Fruit fly (Drosophila melanogaster) whole organism, wandering third instar larva: ENCODE measurements around the gene uncNacbeta.

Source experiments
- Abd-B ChIP-seq: fragments of >200 bp; optimal IDR thresholded peaks from 2 replicates; lab custom pipeline; 2017; ENCODE audit warnings: missing biosample characterization, missing genetic modification characterization
- CG9705 ChIP-seq: fragments of 200-800 bp; sonication (Bioruptor generic); optimal IDR thresholded peaks from 2 replicates; lab custom pipeline; 2018; ENCODE audit warnings: missing biosample characterization, mild to moderate bottlenecking, missing genetic modification characterization
- Dfd ChIP-seq: fragments of >200 bp; optimal IDR thresholded peaks from 2 replicates; lab custom pipeline; 2017; ENCODE audit warnings: missing biosample characterization, missing genetic modification characterization
- Dif ChIP-seq: fragments of 200-275, 200-300 bp; sonication (Bioruptor generic); optimal IDR thresholded peaks from 2 replicates; lab custom pipeline; 2018; ENCODE audit warnings: missing biosample characterization, missing genetic modification characterization; ENCODE audit not compliant: partially characterized antibody
- GATAd ChIP-seq: sonication (Bioruptor generic); optimal IDR thresholded peaks from 2 replicates; lab custom pipeline; 2016; ENCODE audit warnings: missing biosample characterization, missing genetic modification characterization
- HLH106 ChIP-seq: fragments of 200-800 bp; optimal IDR thresholded peaks from 3 replicates; lab custom pipeline; 2019; ENCODE audit warnings: missing biosample characterization, mild to moderate bottlenecking, missing genetic modification characterization, moderate library complexity
- Hnf4 ChIP-seq: fragments of 200-800 bp; sonication (Bioruptor generic); optimal IDR thresholded peaks from 2 replicates; lab custom pipeline; 2016; ENCODE audit warnings: missing biosample characterization, mild to moderate bottlenecking, missing genetic modification characterization
- Hr78 ChIP-seq: fragments of >200 bp; optimal IDR thresholded peaks from 2 replicates; lab custom pipeline; 2017; ENCODE audit warnings: missing biosample characterization, missing genetic modification characterization
- Hr83 ChIP-seq: fragments of 200-300 bp; sonication (Bioruptor generic); optimal IDR thresholded peaks from 2 replicates; lab custom pipeline; 2016; ENCODE audit warnings: missing biosample characterization, mild to moderate bottlenecking, missing genetic modification characterization, moderate library complexity; ENCODE audit not compliant: poor library complexity, severe bottlenecking
- Jra ChIP-seq: sonication (Bioruptor generic); optimal IDR thresholded peaks from 2 replicates; lab custom pipeline; 2016; ENCODE audit warnings: missing biosample characterization, missing genetic modification characterization
- Myc ChIP-seq: fragments of >200 bp; optimal IDR thresholded peaks from 2 replicates; lab custom pipeline; 2017
- N ChIP-seq: fragments of >200 bp; optimal IDR thresholded peaks from 2 replicates; lab custom pipeline; 2018; ENCODE audit warnings: missing biosample characterization, missing external identifiers, missing genetic modification characterization
- OdsH ChIP-seq: fragments of 200-800 bp; sonication (Bioruptor generic); optimal IDR thresholded peaks from 2 replicates; lab custom pipeline; 2016; ENCODE audit warnings: missing biosample characterization, mild to moderate bottlenecking, missing genetic modification characterization
- Vsx2 ChIP-seq: fragments of 200-300, 225-300 bp; sonication (Bioruptor generic); optimal IDR thresholded peaks from 2 replicates; lab custom pipeline; 2018; ENCODE audit warnings: missing biosample characterization, missing genetic modification characterization; ENCODE audit not compliant: partially characterized antibody
- br ChIP-seq: fragments of 200-800 bp; sonication (Bioruptor generic); optimal IDR thresholded peaks from 2 replicates; lab custom pipeline; 2016; ENCODE audit warnings: missing biosample characterization, missing genetic modification characterization
- brk ChIP-seq: fragments of 200-800 bp; sonication (Bioruptor generic); optimal IDR thresholded peaks from 2 replicates; lab custom pipeline; 2016; ENCODE audit warnings: missing biosample characterization, mild to moderate bottlenecking, missing genetic modification characterization
- dl ChIP-seq, 2 experiments: fragments of 175-275, 200-275 bp in 1 of 2; fragments of 200-275 bp in 1 of 2; sonication (Bioruptor generic); optimal IDR thresholded peaks; lab custom pipeline; 2018; ENCODE audit warnings: mild to moderate bottlenecking in 2 of 2, missing biosample characterization in 2 of 2, missing genetic modification characterization in 2 of 2, moderate library complexity in 2 of 2; ENCODE audit not compliant: partially characterized antibody in 2 of 2, insufficient read depth in 1 of 2
- dmrt93B ChIP-seq: fragments of 200-800 bp; sonication (Bioruptor generic); optimal IDR thresholded peaks from 2 replicates; lab custom pipeline; 2018; ENCODE audit warnings: missing biosample characterization, mild to moderate bottlenecking, missing genetic modification characterization
- dsf ChIP-seq: sonication (Bioruptor generic); optimal IDR thresholded peaks from 2 replicates; lab custom pipeline; 2016; ENCODE audit warnings: missing biosample characterization, missing genetic modification characterization, borderline replicate concordance
- ey ChIP-seq: fragments of 200-800 bp; sonication (Bioruptor generic); optimal IDR thresholded peaks from 2 replicates; lab custom pipeline; 2016; ENCODE audit warnings: missing biosample characterization, missing genetic modification characterization
- foxo ChIP-seq, 2 experiments: fragments of 200-800 bp; sonication (Bioruptor generic); optimal IDR thresholded peaks; 2 replicates in 1 of 2; 3 replicates in 1 of 2; lab custom pipeline; 2016 to 2017; ENCODE audit warnings: missing biosample characterization in 2 of 2, missing genetic modification characterization in 2 of 2
- fru ChIP-seq: fragments of 200-800 bp; sonication (Bioruptor generic); optimal IDR thresholded peaks from 3 replicates; lab custom pipeline; 2016; ENCODE audit warnings: missing biosample characterization, mild to moderate bottlenecking, missing genetic modification characterization
- h ChIP-seq: fragments of 200-800 bp; sonication (Bioruptor generic); optimal IDR thresholded peaks from 3 replicates; lab custom pipeline; 2016; ENCODE audit warnings: missing biosample characterization, mild to moderate bottlenecking, missing genetic modification characterization
- jim ChIP-seq: fragments of 175-275, 200-325 bp; sonication (Bioruptor generic); optimal IDR thresholded peaks from 2 replicates; lab custom pipeline; 2016; ENCODE audit warnings: missing biosample characterization, mild to moderate bottlenecking, missing genetic modification characterization
- lola ChIP-seq: fragments of >200 bp; optimal IDR thresholded peaks from 2 replicates; lab custom pipeline; 2017; ENCODE audit warnings: missing biosample characterization, missing genetic modification characterization
- pan ChIP-seq: fragments of >200 bp; optimal IDR thresholded peaks from 2 replicates; lab custom pipeline; 2017
- psq ChIP-seq: fragments of 200-800 bp; sonication (Bioruptor generic); optimal IDR thresholded peaks from 3 replicates; lab custom pipeline; 2017; ENCODE audit warnings: missing biosample characterization, mild to moderate bottlenecking, missing genetic modification characterization, moderate library complexity
- rgr ChIP-seq: fragments of 200-800 bp; sonication (Bioruptor generic); optimal IDR thresholded peaks from 3 replicates; lab custom pipeline; 2016; ENCODE audit warnings: missing biosample characterization, mild to moderate bottlenecking, missing genetic modification characterization
- sv ChIP-seq: fragments of 200-800 bp; sonication (Bioruptor generic); optimal IDR thresholded peaks from 3 replicates; lab custom pipeline; 2016; ENCODE audit warnings: missing biosample characterization, missing genetic modification characterization
- tai ChIP-seq: sonication (Bioruptor generic); optimal IDR thresholded peaks from 2 replicates; lab custom pipeline; 2016; ENCODE audit warnings: missing biosample characterization, missing genetic modification characterization
- woc ChIP-seq: sonication (Bioruptor generic); optimal IDR thresholded peaks from 2 replicates; lab custom pipeline; 2016; ENCODE audit warnings: missing biosample characterization, mild to moderate bottlenecking, missing genetic modification characterization

Gene uncNacbeta

DNA sequence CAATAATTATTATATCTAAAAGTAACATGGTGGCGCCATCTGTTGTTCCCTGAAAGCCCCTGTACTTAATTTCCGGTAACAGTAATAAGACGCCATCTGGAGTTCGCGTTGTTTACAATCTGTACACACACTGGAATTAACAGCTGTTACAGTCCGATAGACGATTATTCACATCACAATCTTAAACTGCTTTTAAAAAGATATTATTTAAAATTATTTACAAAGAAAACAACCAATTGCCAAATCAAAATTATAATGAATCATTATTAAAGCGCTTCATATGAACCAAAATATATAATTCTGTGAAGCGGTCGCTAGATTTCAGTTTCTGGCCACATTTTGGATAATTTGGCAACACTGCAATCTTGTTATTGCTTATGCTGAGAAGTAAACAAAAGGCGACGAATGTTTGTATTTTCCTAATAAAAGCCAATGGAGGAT is 38.8 kb upstream of the uncNacbeta start, which contains the start of gene CG13689:
Gene CG13689 (plus strand): TSS at position 375 of the 441 bp plus-strand sequence.
- TF ChIP-seq woc (GFP tag; lab: Kevin White, UChicago) (no peak), ey (GFP tag; lab: Kevin White, UChicago) (peak; percentile 12), HLH106 (tag; lab: Kevin White, UChicago) (peak; percentile 54), Hr83 (GFP tag; lab: Kevin White, UChicago) (peak; percentile 15), dl (GFP tag; optimal IDR thresholded peaks at IDR 0.05; lab: Kevin White, UChicago; ENCODE audit: insufficient read depth in 1 of 2, partially characterized antibody in 2 of 2) (no peak), pan (lab: Kevin White, UChicago) (no peak), h (GFP tag; lab: Kevin White, UChicago) (peak; percentile 33), OdsH (GFP tag; lab: Kevin White, UChicago) (peak; percentile 51), dmrt93B (peak; percentile 25), Hnf4 (GFP tag; lab: Kevin White, UChicago) (peak; percentile 68), psq (peak; percentile 34), Myc (lab: Kevin White, UChicago) (no peak), rgr (GFP tag; lab: Kevin White, UChicago) (peak; percentile 53), GATAd (GFP tag; lab: Kevin White, UChicago) (peak; percentile 27), CG9705 (peak; percentile 17), sv (GFP tag; lab: Kevin White, UChicago) (peak; percentile 42), dsf (peak; percentile 38), fru (peak; percentile 45), jim (GFP tag; lab: Kevin White, UChicago) (no peak), Jra (GFP tag; lab: Kevin White, UChicago) (peak; percentile 38), foxo (GFP tag; optimal IDR thresholded peaks at IDR 0.05; lab: Kevin White, UChicago) (peak in 1 of 2 experiments; percentile 59), br (GFP tag; lab: Kevin White, UChicago) (peak; percentile 6), tai (GFP tag; lab: Kevin White, UChicago) (peak; percentile 76), brk (GFP tag; lab: Kevin White, UChicago) (peak; percentile 77)

DNA sequence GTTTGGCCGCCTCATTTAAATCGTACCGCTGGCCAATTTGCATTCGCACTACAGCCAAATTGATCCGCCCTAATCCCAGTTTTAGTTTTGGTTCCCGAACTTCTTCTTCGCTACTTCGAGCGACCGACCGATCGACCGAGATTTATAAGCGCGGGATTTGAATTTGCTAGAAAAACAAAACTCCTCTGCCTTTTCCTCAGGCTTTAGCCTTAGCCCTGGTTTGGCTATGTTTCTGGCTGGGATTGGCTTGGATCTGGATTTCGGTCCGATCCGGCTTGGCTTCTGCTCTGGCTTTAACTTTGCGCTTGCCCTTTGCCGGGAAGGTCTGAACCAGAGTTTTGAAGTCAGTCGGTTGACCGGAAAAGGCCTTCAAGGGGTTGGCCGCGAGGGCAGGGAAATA is 38.2 kb upstream of the uncNacbeta start:
- TF ChIP-seq Jra (GFP tag; lab: Kevin White, UChicago) = no peak
- TF ChIP-seq Dfd (GFP tag; lab: Kevin White, UChicago) = no peak
- no peak for TF ChIP-seq sv (GFP tag; lab: Kevin White, UChicago)
- no peak for TF ChIP-seq Hnf4 (GFP tag; lab: Kevin White, UChicago)
- TF ChIP-seq Hr78 (GFP tag; lab: Kevin White, UChicago) = no peak
- no peak for TF ChIP-seq woc (GFP tag; lab: Kevin White, UChicago)
- no peak for TF ChIP-seq br (GFP tag; lab: Kevin White, UChicago)

DNA sequence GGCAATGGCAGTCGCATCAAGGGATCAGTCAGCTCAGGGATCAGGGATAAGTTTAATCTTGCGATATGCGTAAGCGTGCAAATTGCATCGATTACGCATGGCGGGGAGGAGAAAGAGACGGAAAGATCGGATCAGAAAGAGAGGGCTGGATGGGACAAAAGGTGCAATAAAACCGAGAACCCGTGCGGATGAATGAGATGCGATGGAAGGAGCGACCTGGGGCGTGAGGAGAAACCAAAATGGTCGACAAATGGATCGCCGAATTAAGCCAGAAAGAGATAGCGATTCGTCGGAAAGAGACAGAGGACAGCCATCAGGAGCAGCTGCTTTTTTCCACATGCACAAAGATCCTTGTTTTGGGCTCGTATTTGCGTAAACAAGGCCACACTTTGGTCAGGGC is 34.2 kb upstream of the uncNacbeta start:
- TF ChIP-seq dmrt93B (no peak), Jra (GFP tag; lab: Kevin White, UChicago) (no peak), jim (GFP tag; lab: Kevin White, UChicago) (peak; percentile 12), Dif (GFP tag; lab: Kevin White, UChicago) (no peak), rgr (GFP tag; lab: Kevin White, UChicago) (no peak)

DNA sequence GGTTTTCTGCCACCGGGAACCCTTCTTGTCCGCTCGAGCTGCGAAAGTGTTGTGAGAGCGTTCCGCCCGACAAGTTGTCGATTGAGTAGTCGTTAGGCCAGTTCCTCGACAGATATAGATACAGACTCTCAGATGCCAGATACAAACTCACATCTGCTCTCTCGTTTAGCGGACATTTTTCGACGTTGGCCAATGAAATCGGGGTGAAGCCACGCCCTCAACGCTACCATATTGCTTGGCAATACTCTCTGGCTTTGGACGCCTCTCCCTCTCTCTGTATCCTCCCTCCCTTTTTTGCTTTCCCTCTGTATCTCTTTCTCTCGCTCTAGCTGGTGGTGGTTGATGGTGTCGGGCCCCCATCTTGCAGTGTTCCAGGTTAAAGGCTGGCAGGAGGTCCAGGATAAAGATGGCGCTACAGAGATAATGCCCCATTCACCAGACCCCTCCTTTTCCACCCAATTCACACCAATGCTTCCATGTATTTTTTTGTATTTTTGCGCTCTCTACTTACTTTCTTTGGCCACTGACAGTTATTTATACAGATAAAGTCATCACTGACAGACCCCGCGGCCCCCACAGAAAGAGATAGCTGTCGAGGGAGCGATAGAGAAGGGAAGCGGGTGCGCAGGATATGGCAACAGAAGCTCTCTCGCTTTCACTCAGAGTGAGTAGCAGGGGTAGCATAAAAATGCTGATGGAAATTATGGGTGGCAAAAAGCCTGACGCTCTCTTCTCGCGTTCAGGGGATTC is 31.2 kb upstream of the uncNacbeta start, which contains the start of gene Gsc:
Gene Gsc (minus strand): TSS at position 51 of the 750 bp plus-strand sequence.
- TF ChIP-seq Myc (lab: Kevin White, UChicago) = no peak
- TF ChIP-seq br (GFP tag; lab: Kevin White, UChicago) = no peak
- TF ChIP-seq brk (GFP tag; lab: Kevin White, UChicago) = no peak
- peak; percentile 66 to 85 for TF ChIP-seq dl (GFP tag; optimal IDR thresholded peaks at IDR 0.05; lab: Kevin White, UChicago; ENCODE audit: insufficient read depth in 1 of 2, partially characterized antibody in 2 of 2)
- no peak for TF ChIP-seq Abd-B (GFP tag; lab: Kevin White, UChicago)
- no peak for TF ChIP-seq Vsx2 (GFP tag; lab: Kevin White, UChicago)
- TF ChIP-seq lola (GFP tag; lab: Kevin White, UChicago) = no peak
- no peak for TF ChIP-seq CG9705
- no peak for TF ChIP-seq N (GFP tag; lab: Kevin White, UChicago)
- peak; percentile 87 for TF ChIP-seq Dif (GFP tag; lab: Kevin White, UChicago)
- TF ChIP-seq dmrt93B = no peak
- no peak for TF ChIP-seq OdsH (GFP tag; lab: Kevin White, UChicago)
